Fruit fly (Drosophila melanogaster) whole organism, wandering third instar larva: ENCODE results near the gene CG6325.
A peak's percentile ranks its signal among the peaks of the same experiment; 100 is the strongest.

Experiments used
- Abd-B ChIP-seq: fragments of >200 bp; optimal IDR thresholded peaks from 2 replicates; lab custom pipeline; 2017; ENCODE audit warnings: missing biosample characterization, missing genetic modification characterization
- CG32264 ChIP-seq: fragments of 200-800 bp; sonication (Bioruptor generic); optimal IDR thresholded peaks from 2 replicates; lab custom pipeline; 2016; ENCODE audit warnings: missing biosample characterization, missing genetic modification characterization
- CG9705 ChIP-seq: fragments of 200-800 bp; sonication (Bioruptor generic); optimal IDR thresholded peaks from 2 replicates; lab custom pipeline; 2018; ENCODE audit warnings: missing biosample characterization, mild to moderate bottlenecking, missing genetic modification characterization
- CrebA ChIP-seq: fragments of 200-800 bp; sonication (Bioruptor generic); optimal IDR thresholded peaks from 2 replicates; lab custom pipeline; 2016; ENCODE audit warnings: missing biosample characterization, mild to moderate bottlenecking, missing genetic modification characterization, borderline replicate concordance
- Dfd ChIP-seq: fragments of >200 bp; optimal IDR thresholded peaks from 2 replicates; lab custom pipeline; 2017; ENCODE audit warnings: missing biosample characterization, missing genetic modification characterization
- Dif ChIP-seq: fragments of 200-275, 200-300 bp; sonication (Bioruptor generic); optimal IDR thresholded peaks from 2 replicates; lab custom pipeline; 2018; ENCODE audit warnings: missing biosample characterization, missing genetic modification characterization; ENCODE audit not compliant: partially characterized antibody
- GATAd ChIP-seq: sonication (Bioruptor generic); optimal IDR thresholded peaks from 2 replicates; lab custom pipeline; 2016; ENCODE audit warnings: missing biosample characterization, missing genetic modification characterization
- HLH106 ChIP-seq: fragments of 200-800 bp; optimal IDR thresholded peaks from 3 replicates; lab custom pipeline; 2019; ENCODE audit warnings: missing biosample characterization, mild to moderate bottlenecking, missing genetic modification characterization, moderate library complexity
- Hr78 ChIP-seq: fragments of >200 bp; optimal IDR thresholded peaks from 2 replicates; lab custom pipeline; 2017; ENCODE audit warnings: missing biosample characterization, missing genetic modification characterization
- Hr83 ChIP-seq: fragments of 200-300 bp; sonication (Bioruptor generic); optimal IDR thresholded peaks from 2 replicates; lab custom pipeline; 2016; ENCODE audit warnings: missing biosample characterization, mild to moderate bottlenecking, missing genetic modification characterization, moderate library complexity; ENCODE audit not compliant: poor library complexity, severe bottlenecking
- Jra ChIP-seq: sonication (Bioruptor generic); optimal IDR thresholded peaks from 2 replicates; lab custom pipeline; 2016; ENCODE audit warnings: missing biosample characterization, missing genetic modification characterization
- Mio ChIP-seq: sonication (Bioruptor generic); optimal IDR thresholded peaks from 2 replicates; lab custom pipeline; 2016; ENCODE audit warnings: missing biosample characterization, missing genetic modification characterization
- Myc ChIP-seq: fragments of >200 bp; optimal IDR thresholded peaks from 2 replicates; lab custom pipeline; 2017
- N ChIP-seq: fragments of >200 bp; optimal IDR thresholded peaks from 2 replicates; lab custom pipeline; 2018; ENCODE audit warnings: missing biosample characterization, missing external identifiers, missing genetic modification characterization
- OdsH ChIP-seq: fragments of 200-800 bp; sonication (Bioruptor generic); optimal IDR thresholded peaks from 2 replicates; lab custom pipeline; 2016; ENCODE audit warnings: missing biosample characterization, mild to moderate bottlenecking, missing genetic modification characterization
- Rel ChIP-seq, 2 experiments: fragments of 200-800 bp; sonication (Bioruptor generic) in 1 of 2; optimal IDR thresholded peaks; 2 replicates in 1 of 2; 3 replicates in 1 of 2; lab custom pipeline; 2016 to 2019; ENCODE audit warnings: mild to moderate bottlenecking in 2 of 2, missing biosample characterization in 2 of 2, missing genetic modification characterization in 2 of 2, moderate library complexity in 1 of 2
- Sp1 ChIP-seq: fragments of 200-800 bp; sonication (Bioruptor generic); optimal IDR thresholded peaks from 3 replicates; lab custom pipeline; 2019; ENCODE audit warnings: missing biosample characterization, mild to moderate bottlenecking, missing genetic modification characterization, moderate library complexity
- Vsx2 ChIP-seq: fragments of 200-300, 225-300 bp; sonication (Bioruptor generic); optimal IDR thresholded peaks from 2 replicates; lab custom pipeline; 2018; ENCODE audit warnings: missing biosample characterization, missing genetic modification characterization; ENCODE audit not compliant: partially characterized antibody
- br ChIP-seq: fragments of 200-800 bp; sonication (Bioruptor generic); optimal IDR thresholded peaks from 2 replicates; lab custom pipeline; 2016; ENCODE audit warnings: missing biosample characterization, missing genetic modification characterization
- brk ChIP-seq: fragments of 200-800 bp; sonication (Bioruptor generic); optimal IDR thresholded peaks from 2 replicates; lab custom pipeline; 2016; ENCODE audit warnings: missing biosample characterization, mild to moderate bottlenecking, missing genetic modification characterization
- dl ChIP-seq, 2 experiments: fragments of 175-275, 200-275 bp in 1 of 2; fragments of 200-275 bp in 1 of 2; sonication (Bioruptor generic); optimal IDR thresholded peaks; lab custom pipeline; 2018; ENCODE audit warnings: mild to moderate bottlenecking in 2 of 2, missing biosample characterization in 2 of 2, missing genetic modification characterization in 2 of 2, moderate library complexity in 2 of 2; ENCODE audit not compliant: partially characterized antibody in 2 of 2, insufficient read depth in 1 of 2
- dmrt93B ChIP-seq: fragments of 200-800 bp; sonication (Bioruptor generic); optimal IDR thresholded peaks from 2 replicates; lab custom pipeline; 2018; ENCODE audit warnings: missing biosample characterization, mild to moderate bottlenecking, missing genetic modification characterization
- dsf ChIP-seq: sonication (Bioruptor generic); optimal IDR thresholded peaks from 2 replicates; lab custom pipeline; 2016; ENCODE audit warnings: missing biosample characterization, missing genetic modification characterization, borderline replicate concordance
- ey ChIP-seq: fragments of 200-800 bp; sonication (Bioruptor generic); optimal IDR thresholded peaks from 2 replicates; lab custom pipeline; 2016; ENCODE audit warnings: missing biosample characterization, missing genetic modification characterization
- foxo ChIP-seq, 2 experiments: fragments of 200-800 bp; sonication (Bioruptor generic); optimal IDR thresholded peaks; 2 replicates in 1 of 2; 3 replicates in 1 of 2; lab custom pipeline; 2016 to 2017; ENCODE audit warnings: missing biosample characterization in 2 of 2, missing genetic modification characterization in 2 of 2
- fru ChIP-seq: fragments of 200-800 bp; sonication (Bioruptor generic); optimal IDR thresholded peaks from 3 replicates; lab custom pipeline; 2016; ENCODE audit warnings: missing biosample characterization, mild to moderate bottlenecking, missing genetic modification characterization
- jim ChIP-seq: fragments of 175-275, 200-325 bp; sonication (Bioruptor generic); optimal IDR thresholded peaks from 2 replicates; lab custom pipeline; 2016; ENCODE audit warnings: missing biosample characterization, mild to moderate bottlenecking, missing genetic modification characterization
- lola ChIP-seq: fragments of >200 bp; optimal IDR thresholded peaks from 2 replicates; lab custom pipeline; 2017; ENCODE audit warnings: missing biosample characterization, missing genetic modification characterization
- pan ChIP-seq: fragments of >200 bp; optimal IDR thresholded peaks from 2 replicates; lab custom pipeline; 2017
- psq ChIP-seq: fragments of 200-800 bp; sonication (Bioruptor generic); optimal IDR thresholded peaks from 3 replicates; lab custom pipeline; 2017; ENCODE audit warnings: missing biosample characterization, mild to moderate bottlenecking, missing genetic modification characterization, moderate library complexity
- rgr ChIP-seq: fragments of 200-800 bp; sonication (Bioruptor generic); optimal IDR thresholded peaks from 3 replicates; lab custom pipeline; 2016; ENCODE audit warnings: missing biosample characterization, mild to moderate bottlenecking, missing genetic modification characterization
- sage ChIP-seq: fragments of 200-800 bp; sonication (Bioruptor generic); optimal IDR thresholded peaks from 2 replicates; lab custom pipeline; 2016; ENCODE audit warnings: missing biosample characterization, mild to moderate bottlenecking, missing genetic modification characterization
- sv ChIP-seq: fragments of 200-800 bp; sonication (Bioruptor generic); optimal IDR thresholded peaks from 3 replicates; lab custom pipeline; 2016; ENCODE audit warnings: missing biosample characterization, missing genetic modification characterization
- tai ChIP-seq: sonication (Bioruptor generic); optimal IDR thresholded peaks from 2 replicates; lab custom pipeline; 2016; ENCODE audit warnings: missing biosample characterization, missing genetic modification characterization
- usp ChIP-seq: fragments of >200 bp; optimal IDR thresholded peaks from 2 replicates; lab custom pipeline; 2017; ENCODE audit warnings: missing biosample characterization, missing genetic modification characterization
- woc ChIP-seq: sonication (Bioruptor generic); optimal IDR thresholded peaks from 2 replicates; lab custom pipeline; 2016; ENCODE audit warnings: missing biosample characterization, mild to moderate bottlenecking, missing genetic modification characterization

Gene CG6325

dm6 chr3R:10393654-10394367, 13.3 kb downstream of the CG6325 start:
- TF ChIP-seq CrebA (no peak), brk (GFP tag; lab: Kevin White, UChicago) (no peak), tai (peak; percentile 23), CG32264 (GFP tag; lab: Kevin White, UChicago) (no peak), fru (no peak), Hr83 (no peak), jim (no peak), br (GFP tag; lab: Kevin White, UChicago) (no peak), Mio (no peak), HLH106 (no peak), usp (GFP tag; lab: Kevin White, UChicago) (no peak), Jra (GFP tag; lab: Kevin White, UChicago) (peak; percentile 13), Abd-B (GFP tag; lab: Kevin White, UChicago) (no peak), Hr78 (GFP tag; lab: Kevin White, UChicago) (no peak), woc (GFP tag; lab: Kevin White, UChicago) (no peak), sage (GFP tag; lab: Kevin White, UChicago) (no peak), Dif (GFP tag; lab: Kevin White, UChicago) (no peak), Myc (lab: Kevin White, UChicago) (no peak), CG9705 (GFP tag; lab: Kevin White, UChicago) (no peak), ey (GFP tag; lab: Kevin White, UChicago) (peak; percentile 3), dl (GFP tag; optimal IDR thresholded peaks at IDR 0.05; lab: Kevin White, UChicago; ENCODE audit: insufficient read depth in 1 of 2, partially characterized antibody in 2 of 2) (peak; percentile 43 to 59), GATAd (no peak), Dfd (GFP tag; lab: Kevin White, UChicago) (no peak), OdsH (peak; percentile 5), Vsx2 (GFP tag; lab: Kevin White, UChicago) (no peak), dmrt93B (no peak), Rel (GFP tag; optimal IDR thresholded peaks at IDR 0.05; lab: Kevin White, UChicago) (no peak), Rel (tag; optimal IDR thresholded peaks at IDR 0.05; lab: Kevin White, UChicago) (peak; percentile 60), sv (GFP tag; lab: Kevin White, UChicago) (peak; percentile 56), dsf (GFP tag; lab: Kevin White, UChicago) (no peak), foxo (GFP tag; optimal IDR thresholded peaks at IDR 0.05; lab: Kevin White, UChicago) (no peak), Sp1 (GFP tag; lab: Kevin White, UChicago) (no peak), lola (GFP tag; lab: Kevin White, UChicago) (no peak), pan (lab: Kevin White, UChicago) (no peak), psq (GFP tag; lab: Kevin White, UChicago) (no peak), rgr (GFP tag; lab: Kevin White, UChicago) (no peak)

- TF ChIP-seq Myc (lab: Kevin White, UChicago): no peak
- TF ChIP-seq Rel (GFP tag; optimal IDR thresholded peaks at IDR 0.05; lab: Kevin White, UChicago): no peak
- TF ChIP-seq Rel (tag; optimal IDR thresholded peaks at IDR 0.05; lab: Kevin White, UChicago): peak; percentile 12
- TF ChIP-seq Mio: no peak
- no peak for TF ChIP-seq br (GFP tag; lab: Kevin White, UChicago)
These were observed 13.9 kb downstream of the CG6325 start for dm6 chr3R:10393020-10393653.

dm6 chr3R:10392539-10392919, 14.6 kb downstream of the CG6325 start:
- TF ChIP-seq N (GFP tag; lab: Kevin White, UChicago) (no peak), Rel (GFP tag; optimal IDR thresholded peaks at IDR 0.05; lab: Kevin White, UChicago) (no peak), Rel (tag; optimal IDR thresholded peaks at IDR 0.05; lab: Kevin White, UChicago) (peak; percentile 38), GATAd (no peak), Hr83 (peak; percentile 16)
